Worm (Caenorhabditis elegans): ENCODE measurements around the gene ZC395.5.

DNA sequence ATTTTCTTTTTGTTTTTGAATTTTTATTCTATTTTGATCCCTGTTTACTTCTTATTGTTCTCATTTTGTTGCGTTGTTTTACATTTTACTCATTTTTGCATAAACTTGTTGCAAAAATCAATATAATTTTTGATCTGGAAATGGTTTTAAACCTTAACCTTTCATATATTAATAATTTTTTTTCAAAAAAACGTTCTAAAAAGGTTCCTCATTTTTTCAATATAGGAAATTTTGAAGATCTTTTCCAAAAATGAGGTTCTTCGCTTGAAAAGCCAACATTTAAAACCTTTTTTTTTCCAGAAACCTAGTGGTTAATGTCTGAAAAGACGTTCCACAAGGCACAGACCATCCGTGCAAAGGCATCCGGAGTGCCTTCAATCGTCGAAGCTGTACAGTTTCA lies 7.3 kb upstream of the ZC395.5 start, which contains the start of gene gop-3:
- TF ChIP-seq che-1 (tag; optimal IDR thresholded peaks at IDR 0.05), result no peak
- TF ChIP-seq pros-1 (tag; optimal IDR thresholded peaks at IDR 0.05), result no peak
- TF ChIP-seq ceh-31 (tag; optimal IDR thresholded peaks at IDR 0.05), result no peak
- TF ChIP-seq unc-86 (tag; optimal IDR thresholded peaks at IDR 0.05), result no peak
- TF ChIP-seq syd-9 (tag; optimal IDR thresholded peaks at IDR 0.05), result no peak
- TF ChIP-seq fkh-10 (GFP tag; optimal IDR thresholded peaks at IDR 0.05), result no peak
- no peak for TF ChIP-seq ceh-18 (tag; optimal IDR thresholded peaks at IDR 0.05)
- TF ChIP-seq npax-4 (tag; optimal IDR thresholded peaks at IDR 0.05), result no peak
- TF ChIP-seq nhr-11 (tag; optimal IDR thresholded peaks at IDR 0.05), result no peak
- no peak for TF ChIP-seq dmd-4 (tag; optimal IDR thresholded peaks at IDR 0.05; ENCODE audit: borderline replicate concordance)
- TF ChIP-seq ztf-16 (tag; optimal IDR thresholded peaks at IDR 0.05), result no peak
- TF ChIP-seq ceh-48 (tag; optimal IDR thresholded peaks at IDR 0.05), result no peak
- TF ChIP-seq pax-1 (tag; optimal IDR thresholded peaks at IDR 0.05), result no peak
- no peak for TF ChIP-seq unc-55 (GFP tag; optimal IDR thresholded peaks at IDR 0.05)
